Worm (Caenorhabditis elegans): ENCODE results near the gene ZK856.6.

- TF ChIP-seq ama-1 (optimal IDR thresholded peaks at IDR 0.05), result no peak
- no peak for TF ChIP-seq ztf-4 (tag; optimal IDR thresholded peaks at IDR 0.05)
- no peak for TF ChIP-seq R02D3.7 (tag; optimal IDR thresholded peaks at IDR 0.05)
- TF ChIP-seq pqm-1 (tag; optimal IDR thresholded peaks at IDR 0.05), result no peak
- TF ChIP-seq daf-12 (tag; optimal IDR thresholded peaks at IDR 0.05), result no peak
- no peak for TF ChIP-seq ztf-11 (tag; optimal IDR thresholded peaks at IDR 0.05)
Measured at ce11 chrV:10191242-10191641, 7.2 kb upstream of the ZK856.6 start.

Measured in whole organism, L3 larva.